Worm (Caenorhabditis elegans): ENCODE results near the gene Y60A3A.24.

DNA sequence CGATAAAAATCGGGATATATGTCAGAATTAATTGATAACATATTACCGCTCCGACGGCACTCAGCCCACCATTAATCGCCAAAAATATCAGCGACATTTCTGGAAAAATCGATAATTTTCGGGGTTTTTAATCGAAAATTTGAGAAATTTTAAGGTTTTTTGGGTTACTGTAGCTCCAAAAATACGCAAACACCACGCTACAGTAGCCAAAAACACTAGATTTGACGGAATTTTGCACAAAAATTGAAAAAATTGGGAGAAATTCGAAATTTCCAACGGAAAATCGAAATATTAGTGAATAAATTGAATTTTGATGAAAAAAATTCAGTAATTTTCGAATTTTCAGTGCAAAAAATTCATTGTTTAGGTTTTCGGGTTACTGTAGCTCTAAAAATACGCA lies 47.5 kb downstream of the Y60A3A.24 start, which contains the start of gene algn-7:
- no peak for TF ChIP-seq mab-5 (tag; optimal IDR thresholded peaks at IDR 0.05)
- TF ChIP-seq sem-2 (GFP tag; optimal IDR thresholded peaks at IDR 0.05), result no peak
- no peak for TF ChIP-seq ceh-39 (tag; optimal IDR thresholded peaks at IDR 0.05)
- no peak for TF ChIP-seq nhr-237 (tag; optimal IDR thresholded peaks at IDR 0.05)
- TF ChIP-seq nhr-28 (tag; optimal IDR thresholded peaks at IDR 0.05), result no peak
- TF ChIP-seq unc-62 (GFP tag; optimal IDR thresholded peaks at IDR 0.05), result no peak
- TF ChIP-seq elt-3 (tag; optimal IDR thresholded peaks at IDR 0.05), result no peak
- no peak for TF ChIP-seq nhr-12 (tag; optimal IDR thresholded peaks at IDR 0.05)
- TF ChIP-seq nhr-76 (tag; optimal IDR thresholded peaks at IDR 0.05), result no peak
- TF ChIP-seq hlh-1 (tag; optimal IDR thresholded peaks at IDR 0.05), result no peak
- TF ChIP-seq flh-1 (GFP tag; optimal IDR thresholded peaks at IDR 0.05), result no peak
- no peak for TF ChIP-seq elt-1 (tag; optimal IDR thresholded peaks at IDR 0.05; ENCODE audit: borderline replicate concordance, insufficient read depth)
- TF ChIP-seq mep-1 (tag; optimal IDR thresholded peaks at IDR 0.05), result no peak
